Fruit fly (Drosophila melanogaster) whole organism, prepupa: Measurements from ENCODE around the gene CG33270.

Experiments used
- CG11902 ChIP-seq: fragments of 200-800 bp; sonication (Bioruptor generic); optimal IDR thresholded peaks from 3 replicates; lab custom pipeline; 2016; ENCODE audit warnings: missing biosample characterization, missing genetic modification characterization
- CG1621 ChIP-seq: fragments of 200-800 bp; sonication (Bioruptor generic); optimal IDR thresholded peaks from 3 replicates; lab custom pipeline; 2018; ENCODE audit warnings: missing biosample characterization, mild to moderate bottlenecking, missing genetic modification characterization
- CG16779 ChIP-seq: fragments of 200-800 bp; sonication (Bioruptor generic); optimal IDR thresholded peaks from 3 replicates; lab custom pipeline; 2017; ENCODE audit warnings: missing biosample characterization, mild to moderate bottlenecking, missing genetic modification characterization
- CG34406 ChIP-seq: fragments of 200-800 bp; sonication (Bioruptor generic); optimal IDR thresholded peaks from 3 replicates; lab custom pipeline; 2016; ENCODE audit warnings: missing biosample characterization, missing genetic modification characterization
- CG6163 ChIP-seq: fragments of 200-800 bp; sonication (Bioruptor generic); IDR thresholded peaks from 3 replicates; pipeline ENCODE4 v1.3.6; 2022; ENCODE audit warnings: missing biosample characterization, missing genetic modification characterization
- CG6792 ChIP-seq: fragments of 200-800 bp; sonication (Bioruptor generic); optimal IDR thresholded peaks from 3 replicates; lab custom pipeline; 2016; ENCODE audit warnings: missing biosample characterization, missing genetic modification characterization
- CG8632 ChIP-seq: fragments of 200-800 bp; sonication (Bioruptor generic); optimal IDR thresholded peaks from 3 replicates; lab custom pipeline; 2016; ENCODE audit warnings: missing biosample characterization, missing genetic modification characterization
- cyc ChIP-seq: fragments of 200-800 bp; sonication (Bioruptor generic); optimal IDR thresholded peaks from 3 replicates; lab custom pipeline; 2016; ENCODE audit warnings: missing biosample characterization, missing genetic modification characterization
- dac ChIP-seq: fragments of 200-800 bp; sonication (Bioruptor generic); optimal IDR thresholded peaks from 2 replicates; lab custom pipeline; 2017; ENCODE audit warnings: missing biosample characterization, mild to moderate bottlenecking, missing genetic modification characterization

DNA sequence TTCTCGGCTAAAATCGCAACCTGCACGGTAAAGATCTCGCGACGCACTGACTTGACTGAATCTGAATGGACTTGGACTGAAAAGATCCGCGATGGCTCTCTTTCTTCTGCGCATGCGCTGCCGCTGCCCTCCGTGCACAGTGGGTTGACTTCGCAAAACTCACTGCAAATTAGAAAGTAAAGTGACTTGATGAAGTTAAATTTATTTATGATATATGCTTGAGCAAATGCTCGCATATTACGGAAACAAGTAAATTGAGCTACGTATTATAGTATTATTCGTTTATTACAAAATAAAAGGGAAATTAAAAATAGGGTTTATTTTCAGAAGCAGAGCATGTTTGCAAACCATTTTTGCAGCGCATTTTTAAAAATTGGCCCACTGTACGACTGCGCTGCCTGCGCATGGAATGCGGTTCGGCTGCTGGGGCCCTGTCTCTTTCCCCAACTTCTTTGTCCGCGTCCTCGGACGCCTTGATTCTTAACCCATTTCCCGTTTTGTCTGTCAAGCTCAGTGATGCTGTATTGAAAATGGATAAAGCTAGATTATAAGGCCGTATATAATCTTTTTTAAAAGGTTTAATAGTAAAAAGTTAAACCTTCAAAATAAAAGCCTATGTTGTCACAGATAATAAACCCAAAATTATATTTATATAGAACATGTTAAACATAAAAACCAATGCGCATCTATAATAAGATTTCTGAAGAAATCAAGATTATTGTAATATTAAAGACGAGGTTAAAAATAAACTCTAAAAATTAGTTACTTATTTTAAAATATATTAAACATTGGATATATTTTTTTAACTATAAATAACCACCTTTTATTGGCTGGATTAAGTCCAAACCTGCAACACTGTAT is 9.5 kb upstream of the CG33270 start, which contains the start of gene rt:
- peak; percentile 78; the same call in 2 of the 3 replicates for TF ChIP-seq CG6163 (GFP tag; lab: Robert Waterston, UW)
- TF ChIP-seq CG34406: peak; percentile 78
- TF ChIP-seq CG1621 (tag; lab: Kevin White, UChicago): peak; percentile 88
- TF ChIP-seq CG11902 (GFP tag; lab: Kevin White, UChicago): peak; percentile 63
- TF ChIP-seq CG8632 (GFP tag; lab: Kevin White, UChicago): peak; percentile 70
- peak; percentile 72 for TF ChIP-seq dac
- TF ChIP-seq cyc (GFP tag; lab: Kevin White, UChicago): peak; percentile 77
- TF ChIP-seq CG16779 (tag; lab: Kevin White, UChicago): peak; percentile 81
- TF ChIP-seq CG6792: peak; percentile 80
